Worm (Caenorhabditis elegans): ENCODE measurements around the gene F22B3.8.
A peak's percentile ranks its signal among the peaks of the same experiment; 100 is the strongest.

The F22B3.8 gene

ce11 chrIV:11424830-11425229 lies at the start of gene F22B3.8:
F22B3.8 (minus strand) TSS chrIV:11424930.
- TF ChIP-seq snpc-3.4 (tag; optimal IDR thresholded peaks at IDR 0.05) (no peak), Y67H2A.10 (GFP tag; conservative IDR thresholded peaks at IDR 0.05) (no peak), F39B2.1 (GFP tag; IDR thresholded peaks at IDR 0.05) (no peak), ztf-22 (GFP tag; optimal IDR thresholded peaks at IDR 0.05) (no peak), zim-3 (tag; optimal IDR thresholded peaks at IDR 0.05) (no peak), Y79H2A.3 (GFP tag; conservative IDR thresholded peaks at IDR 0.05) (no peak)

- TF ChIP-seq hlh-26 (GFP tag; conservative IDR thresholded peaks at IDR 0.05) (no peak), F52B5.7 (tag; optimal IDR thresholded peaks at IDR 0.05) (peak; percentile 98), lsl-1 (GFP tag; optimal IDR thresholded peaks at IDR 0.05) (peak; percentile 70), aptf-3 (GFP tag; IDR thresholded peaks at IDR 0.05) (0 out of 2 replicates have a peak, but pooled peaks have one; percentile 15), mel-28 (tag; optimal IDR thresholded peaks at IDR 0.05; ENCODE audit: borderline replicate concordance) (peak; percentile 50), lir-1 (GFP tag; conservative IDR thresholded peaks at IDR 0.05) (no peak), pbrm-1 (GFP tag; IDR thresholded peaks at IDR 0.05) (peak; percentile 75; the same call in 1 of the 2 replicates), F10E7.11 (tag; optimal IDR thresholded peaks at IDR 0.05) (peak; percentile 75), dpl-1 (GFP tag; optimal IDR thresholded peaks at IDR 0.05) (peak; percentile 2), snpc-3.4 (tag; optimal IDR thresholded peaks at IDR 0.05) (peak; percentile 84), gei-17 (GFP tag; optimal IDR thresholded peaks at IDR 0.05) (peak; percentile 51), fkh-3 (tag; optimal IDR thresholded peaks at IDR 0.05) (peak; percentile 90), xnd-1 (tag; optimal IDR thresholded peaks at IDR 0.05) (no peak), lin-26 (GFP tag; IDR thresholded peaks at IDR 0.05) (peak; percentile 99), egl-44 (GFP tag; IDR thresholded peaks at IDR 0.05) (peak; percentile 97), ztf-25 (GFP tag; IDR thresholded peaks at IDR 0.05) (peak; percentile 98), hlh-12 (tag; optimal IDR thresholded peaks at IDR 0.05) (peak; percentile 62), lin-35 (GFP tag; optimal IDR thresholded peaks at IDR 0.05) (peak in 1 of 3 experiments; percentile 40), T07F8.4 (tag; optimal IDR thresholded peaks at IDR 0.05) (peak; percentile 93), attf-3 (GFP tag; conservative IDR thresholded peaks at IDR 0.05) (peak; percentile 72), ama-1 (optimal IDR thresholded peaks at IDR 0.05) (peak; percentile 52), ama-1 (GFP tag; optimal IDR thresholded peaks at IDR 0.05) (peak; percentile 84 to 93), pha-4 (tag; optimal IDR thresholded peaks at IDR 0.05) (no peak), atf-7 (tag; optimal IDR thresholded peaks at IDR 0.05) (peak; percentile 79), lin-40 (tag; optimal IDR thresholded peaks at IDR 0.05) (peak; percentile 56), egl-18 (GFP tag; IDR thresholded peaks at IDR 0.05) (peak; percentile 89), snpc-4 (GFP tag; optimal IDR thresholded peaks at IDR 0.05) (peak; percentile 68), snpc-4 (tag; optimal IDR thresholded peaks at IDR 0.05) (peak; percentile 33 to 70 (median 64)), hrde-1 (tag; optimal IDR thresholded peaks at IDR 0.05; ENCODE audit: borderline replicate concordance) (peak; percentile 92), rec-8 (tag; optimal IDR thresholded peaks at IDR 0.05) (peak; percentile 76 to 97), ztf-26 (tag; optimal IDR thresholded peaks at IDR 0.05) (peak; percentile 72), die-1 (tag; optimal IDR thresholded peaks at IDR 0.05) (peak; percentile 97), madf-8 (GFP tag; conservative IDR thresholded peaks at IDR 0.05) (0 out of 2 replicates have a peak, but pooled peaks have one; percentile 16), F55B11.4 (tag; optimal IDR thresholded peaks at IDR 0.05; ENCODE audit: borderline replicate concordance, insufficient read depth) (peak; percentile 40), unc-62 (GFP tag; optimal IDR thresholded peaks at IDR 0.05) (no peak), hmg-20 (GFP tag; IDR thresholded peaks at IDR 0.05) (0 out of 2 replicates have a peak, but pooled peaks have one; percentile 11), Y56A3A.18 (GFP tag; IDR thresholded peaks at IDR 0.05) (peak; percentile 90), madf-6 (GFP tag; IDR thresholded peaks at IDR 0.05) (peak; percentile 81), nhr-90 (tag; optimal IDR thresholded peaks at IDR 0.05) (peak; percentile 98), repo-1 (tag; optimal IDR thresholded peaks at IDR 0.05) (peak; percentile 89), athp-1 (tag; optimal IDR thresholded peaks at IDR 0.05) (peak; percentile 95), F33H1.4 (GFP tag; IDR thresholded peaks at IDR 0.05) (peak; percentile 67)
Observed at ce11 chrIV:11474067-11474466, 49.3 kb upstream of the F22B3.8 start.
